Worm (Caenorhabditis elegans): ENCODE data around the gene srt-42.

Gene srt-42

DNA sequence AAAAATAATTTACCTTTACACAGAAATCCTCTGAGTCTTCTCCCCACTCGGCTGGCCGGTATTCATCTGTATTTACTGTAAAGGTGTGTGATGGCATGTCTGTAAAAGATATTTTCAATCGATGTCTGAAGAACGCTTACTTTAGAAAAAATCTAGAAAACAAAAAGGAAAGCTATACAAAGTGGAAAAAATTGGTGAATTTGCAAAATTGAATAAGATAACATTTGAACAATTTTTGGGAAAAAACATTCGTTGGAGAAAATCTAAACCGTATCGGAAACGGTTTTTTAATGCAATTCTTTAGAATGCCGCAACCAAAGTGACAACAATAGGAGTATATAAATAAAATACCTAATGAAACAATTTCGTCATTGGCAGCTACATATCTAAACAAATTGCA lies 25.3 kb upstream of the srt-42 start, which contains the start of gene F36H9.5:
Gene F36H9.5, minus strand, starts transcription at position 101 of the 400 bp plus-strand sequence.
- no peak for TF ChIP-seq pes-1 (GFP tag; IDR thresholded peaks at IDR 0.05)
- no peak for TF ChIP-seq ceh-36 (tag; optimal IDR thresholded peaks at IDR 0.05)
- no peak for TF ChIP-seq hmg-4 (GFP tag; optimal IDR thresholded peaks at IDR 0.05)
- no peak for TF ChIP-seq sea-1 (GFP tag; conservative IDR thresholded peaks at IDR 0.05)
- TF ChIP-seq B0310.2 (tag; optimal IDR thresholded peaks at IDR 0.05) = no peak
- TF ChIP-seq ceh-13 (GFP tag; optimal IDR thresholded peaks at IDR 0.05) = no peak
- TF ChIP-seq ets-7 (tag; optimal IDR thresholded peaks at IDR 0.05) = no peak
- TF ChIP-seq aly-1 (tag; optimal IDR thresholded peaks at IDR 0.05) = no peak

DNA sequence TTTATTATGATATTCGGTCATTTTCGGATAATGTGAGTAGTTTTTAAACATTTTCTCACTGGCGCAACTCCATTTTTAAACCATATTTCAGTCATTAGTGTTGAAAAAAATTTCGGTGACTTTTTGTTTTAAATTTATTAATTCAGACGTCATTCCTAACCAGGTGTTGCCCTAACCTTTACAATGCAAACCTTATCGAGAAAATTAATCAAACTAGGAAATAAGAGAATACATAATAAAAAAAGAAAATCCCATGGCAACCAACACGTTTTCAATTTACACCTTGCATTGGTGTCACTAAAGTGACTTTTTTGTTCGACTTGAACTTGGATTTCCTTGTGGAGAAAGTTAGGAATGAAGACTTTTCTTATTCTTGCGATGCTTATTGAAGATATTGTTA lies 19.1 kb upstream of the srt-42 start, which contains the start of gene F36H9.2:
Gene F36H9.2, plus strand, starts transcription at position 301 of the 400 bp plus-strand sequence.
- no peak for TF ChIP-seq ets-7 (tag; optimal IDR thresholded peaks at IDR 0.05)
- no peak for TF ChIP-seq scrt-1 (GFP tag; IDR thresholded peaks at IDR 0.05)
- TF ChIP-seq hmg-4 (GFP tag; optimal IDR thresholded peaks at IDR 0.05) = no peak
- TF ChIP-seq tbx-37 (GFP tag; conservative IDR thresholded peaks at IDR 0.05) = no peak
- no peak for TF ChIP-seq aly-1 (tag; optimal IDR thresholded peaks at IDR 0.05)
- no peak for TF ChIP-seq ama-1 (optimal IDR thresholded peaks at IDR 0.05)
- TF ChIP-seq hnd-1 (tag; optimal IDR thresholded peaks at IDR 0.05) = no peak
- no peak for TF ChIP-seq pes-1 (GFP tag; IDR thresholded peaks at IDR 0.05)
- no peak for TF ChIP-seq B0310.2 (tag; optimal IDR thresholded peaks at IDR 0.05)
- no peak for TF ChIP-seq ceh-36 (tag; optimal IDR thresholded peaks at IDR 0.05)
- TF ChIP-seq tra-4 (tag; optimal IDR thresholded peaks at IDR 0.05) = no peak
- TF ChIP-seq sea-1 (GFP tag; conservative IDR thresholded peaks at IDR 0.05) = no peak
- no peak for TF ChIP-seq tbx-11 (GFP tag; IDR thresholded peaks at IDR 0.05)

DNA sequence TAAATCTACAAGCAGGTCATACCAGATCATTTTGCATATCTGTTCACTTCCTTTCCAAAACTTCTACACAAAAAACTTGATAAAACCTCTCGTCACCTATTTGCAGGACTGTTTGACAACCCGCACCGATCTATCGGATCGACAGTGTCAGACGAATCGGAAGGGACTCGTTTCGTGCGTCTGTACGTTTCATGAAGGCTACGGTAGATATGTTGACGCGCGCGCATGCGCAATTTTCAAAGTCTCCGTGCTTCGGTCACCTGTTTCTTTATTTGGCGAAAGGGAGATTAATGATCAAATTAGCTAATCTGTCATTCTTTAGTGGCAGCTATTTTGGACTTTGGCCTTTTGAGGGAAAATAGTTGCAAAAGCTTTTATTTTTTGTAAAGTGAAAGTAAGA lies 17.8 kb upstream of the srt-42 start:
- no peak for TF ChIP-seq hmg-4 (GFP tag; optimal IDR thresholded peaks at IDR 0.05)
- no peak for TF ChIP-seq hnd-1 (tag; optimal IDR thresholded peaks at IDR 0.05)
- no peak for TF ChIP-seq scrt-1 (GFP tag; IDR thresholded peaks at IDR 0.05)
- no peak for TF ChIP-seq pes-1 (GFP tag; IDR thresholded peaks at IDR 0.05)
- TF ChIP-seq flt-1 (GFP tag; IDR thresholded peaks at IDR 0.05) = no peak
- no peak for TF ChIP-seq tbx-11 (GFP tag; IDR thresholded peaks at IDR 0.05)
- no peak for TF ChIP-seq tbx-37 (GFP tag; conservative IDR thresholded peaks at IDR 0.05)
- TF ChIP-seq tra-4 (tag; optimal IDR thresholded peaks at IDR 0.05) = no peak
- TF ChIP-seq sea-1 (GFP tag; conservative IDR thresholded peaks at IDR 0.05) = no peak
- no peak for TF ChIP-seq B0310.2 (tag; optimal IDR thresholded peaks at IDR 0.05)
- no peak for TF ChIP-seq ets-7 (tag; optimal IDR thresholded peaks at IDR 0.05)
- no peak for TF ChIP-seq ceh-13 (GFP tag; optimal IDR thresholded peaks at IDR 0.05)
- no peak for TF ChIP-seq ama-1 (optimal IDR thresholded peaks at IDR 0.05)
- no peak for TF ChIP-seq hmbx-1 (tag; optimal IDR thresholded peaks at IDR 0.05)
- TF ChIP-seq ceh-36 (tag; optimal IDR thresholded peaks at IDR 0.05) = no peak
- TF ChIP-seq F13C5.2 (tag; optimal IDR thresholded peaks at IDR 0.05) = no peak
- TF ChIP-seq aly-1 (tag; optimal IDR thresholded peaks at IDR 0.05) = no peak

DNA sequence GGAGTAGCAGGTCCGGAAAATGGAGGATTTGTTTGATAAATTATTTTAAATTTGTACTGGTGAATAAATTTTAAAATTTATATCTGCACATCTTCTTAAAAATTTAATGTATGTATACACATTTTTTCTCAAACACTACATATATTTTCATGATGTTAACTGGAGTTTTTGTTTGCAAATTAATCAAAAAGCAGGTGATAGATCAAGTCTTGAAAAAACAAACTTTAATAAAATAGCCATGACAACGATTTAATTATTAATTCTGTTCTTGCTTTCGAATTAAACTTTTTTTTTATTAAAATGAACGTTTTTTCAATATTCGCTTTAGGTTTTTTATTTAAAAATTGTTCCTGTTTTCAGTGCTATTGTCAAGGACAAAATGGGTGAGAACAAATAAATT lies 13.0 kb upstream of the srt-42 start, which contains the start of gene F36H9.1:
Gene F36H9.1, plus strand, starts transcription at position 301 of the 400 bp plus-strand sequence.
- TF ChIP-seq hmg-4 (GFP tag; optimal IDR thresholded peaks at IDR 0.05) (no peak), tbx-11 (GFP tag; IDR thresholded peaks at IDR 0.05) (no peak), tra-4 (tag; optimal IDR thresholded peaks at IDR 0.05) (no peak), pes-1 (GFP tag; IDR thresholded peaks at IDR 0.05) (no peak), B0310.2 (tag; optimal IDR thresholded peaks at IDR 0.05) (no peak), aly-1 (tag; optimal IDR thresholded peaks at IDR 0.05) (no peak), flt-1 (GFP tag; IDR thresholded peaks at IDR 0.05) (no peak), ceh-13 (GFP tag; optimal IDR thresholded peaks at IDR 0.05) (no peak)

DNA sequence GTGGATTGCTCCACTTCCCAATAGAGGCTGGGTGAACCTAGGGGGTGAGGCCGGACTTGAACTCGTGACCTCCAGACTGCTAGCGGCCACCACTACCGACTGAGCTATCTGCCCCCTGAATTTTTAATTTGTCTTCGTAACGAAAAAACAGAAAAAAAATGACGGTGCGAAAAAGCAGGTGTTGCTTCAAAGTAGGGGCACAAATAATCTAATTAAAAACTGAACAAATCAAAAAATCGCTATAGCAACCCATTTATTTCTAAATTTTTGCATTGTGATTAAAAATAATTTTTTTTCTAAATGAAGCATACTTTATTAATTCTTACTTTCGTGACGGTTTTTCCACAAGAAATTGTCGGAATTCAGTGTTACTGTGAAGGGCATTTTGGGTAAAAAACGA lies 9.4 kb upstream of the srt-42 start, which contains the start of gene F36H9.10:
Gene F36H9.10, plus strand, starts transcription at position 301 of the 400 bp plus-strand sequence.
- TF ChIP-seq F13C5.2 (tag; optimal IDR thresholded peaks at IDR 0.05) (no peak), ets-7 (tag; optimal IDR thresholded peaks at IDR 0.05) (no peak), flt-1 (GFP tag; IDR thresholded peaks at IDR 0.05) (no peak), hmg-4 (GFP tag; optimal IDR thresholded peaks at IDR 0.05) (no peak), hmbx-1 (tag; optimal IDR thresholded peaks at IDR 0.05) (no peak), ceh-13 (GFP tag; optimal IDR thresholded peaks at IDR 0.05) (no peak), ama-1 (optimal IDR thresholded peaks at IDR 0.05) (no peak), scrt-1 (GFP tag; IDR thresholded peaks at IDR 0.05) (no peak), sea-1 (GFP tag; conservative IDR thresholded peaks at IDR 0.05) (no peak), tra-4 (tag; optimal IDR thresholded peaks at IDR 0.05) (no peak), pes-1 (GFP tag; IDR thresholded peaks at IDR 0.05) (no peak), ceh-36 (tag; optimal IDR thresholded peaks at IDR 0.05) (no peak), tbx-37 (GFP tag; conservative IDR thresholded peaks at IDR 0.05) (no peak), B0310.2 (tag; optimal IDR thresholded peaks at IDR 0.05) (no peak), aly-1 (tag; optimal IDR thresholded peaks at IDR 0.05) (no peak), tbx-11 (GFP tag; IDR thresholded peaks at IDR 0.05) (no peak), hnd-1 (tag; optimal IDR thresholded peaks at IDR 0.05) (no peak)

DNA sequence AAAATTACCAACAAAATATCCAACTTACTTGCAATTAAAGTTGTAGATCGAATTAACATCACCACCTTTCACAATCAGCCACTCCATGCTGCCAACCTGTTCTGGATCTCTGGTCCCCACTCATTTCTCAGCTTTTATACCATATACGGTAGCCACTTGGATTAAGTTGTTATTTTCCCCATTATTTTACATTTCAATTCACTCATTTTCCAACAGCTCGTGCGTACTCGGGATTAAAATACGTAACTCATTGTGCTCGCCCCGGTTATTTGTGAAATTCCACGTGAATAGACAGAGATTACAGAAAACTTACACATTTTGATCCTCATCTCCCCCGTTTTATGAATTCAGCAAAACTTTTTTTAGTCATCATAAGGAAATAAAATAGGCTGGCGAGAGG lies 4.2 kb upstream of the srt-42 start, which contains the start of gene srt-41:
Gene srt-41, minus strand, starts transcription at position 101 of the 400 bp plus-strand sequence.
- TF ChIP-seq aly-1 (tag; optimal IDR thresholded peaks at IDR 0.05) = no peak
- no peak for TF ChIP-seq ama-1 (optimal IDR thresholded peaks at IDR 0.05)
- no peak for TF ChIP-seq hmg-4 (GFP tag; optimal IDR thresholded peaks at IDR 0.05)
- no peak for TF ChIP-seq hnd-1 (tag; optimal IDR thresholded peaks at IDR 0.05)
- TF ChIP-seq hmbx-1 (tag; optimal IDR thresholded peaks at IDR 0.05) = no peak
- TF ChIP-seq ceh-36 (tag; optimal IDR thresholded peaks at IDR 0.05) = no peak

DNA sequence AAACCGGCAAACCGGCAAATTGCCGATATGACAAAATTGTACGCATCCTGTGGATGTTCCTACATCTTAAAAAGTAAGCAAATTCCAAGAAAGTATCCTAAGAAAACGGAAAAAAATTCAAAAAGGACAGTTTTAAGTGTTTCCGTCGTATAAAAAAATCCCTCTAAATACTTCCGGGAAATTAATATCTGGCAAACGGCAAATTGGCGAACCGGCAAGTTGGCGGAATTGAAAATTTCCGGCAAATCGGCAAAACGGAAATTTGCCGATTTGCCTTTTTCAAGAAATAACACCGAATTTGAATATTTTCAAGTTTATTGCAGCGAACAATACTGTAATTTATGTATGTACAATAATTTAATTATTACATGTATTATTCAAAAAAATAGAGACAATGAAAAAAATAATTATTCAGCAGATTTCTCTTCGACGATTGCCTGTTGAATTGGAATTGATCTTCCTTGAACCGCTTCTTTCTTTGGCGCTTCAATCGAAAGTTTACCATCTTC lies 3.2 kb upstream of the srt-42 start:
- no peak for TF ChIP-seq ama-1 (optimal IDR thresholded peaks at IDR 0.05)

All from whole organism, early embryonic.